Worm (Caenorhabditis elegans) whole organism, L3 larva: ENCODE data around the gene srlf-17.

Source experiments
- ceh-28 ChIP-seq: fragments of 150-350 bp; optimal IDR thresholded peaks from 2 replicates; lab custom pipeline; 2014; ENCODE audit warnings: missing biosample characterization, missing genetic modification reagents, missing genetic modification characterization
- ceh-9 ChIP-seq: sonication (generic microtip); optimal IDR thresholded peaks from 2 replicates; lab custom pipeline; 2018; ENCODE audit warnings: missing biosample characterization, missing genetic modification characterization
- nhr-237 ChIP-seq: fragments of 150-350 bp; optimal IDR thresholded peaks from 2 replicates; lab custom pipeline; 2014; ENCODE audit warnings: missing biosample characterization, missing genetic modification characterization
- nhr-77 ChIP-seq: fragments of 150-350 bp; optimal IDR thresholded peaks from 2 replicates; lab custom pipeline; 2014; ENCODE audit warnings: missing biosample characterization, missing genetic modification characterization
- pqm-1 ChIP-seq: fragments of 150-350 bp; optimal IDR thresholded peaks from 2 replicates; lab custom pipeline; 2017; ENCODE audit warnings: missing biosample characterization, missing genetic modification characterization, inconsistent platforms

DNA sequence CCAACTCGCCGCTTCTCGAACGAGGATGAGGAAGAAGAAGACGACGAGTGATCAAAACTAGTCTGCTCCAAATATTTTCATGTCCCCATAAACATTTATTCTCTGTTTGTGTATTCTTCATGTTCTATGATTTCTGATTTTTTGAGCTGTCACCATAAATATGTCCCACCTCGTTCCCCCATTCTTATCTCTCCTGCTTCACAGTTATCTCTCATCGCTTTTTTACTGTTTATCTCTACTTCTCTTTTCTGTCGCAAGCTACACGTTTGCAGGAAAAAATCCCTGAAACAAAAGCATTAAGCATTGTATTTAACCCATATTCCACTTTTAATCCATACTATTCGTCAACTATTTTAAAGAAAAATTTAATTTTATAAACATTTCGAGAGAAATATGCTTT, 28.3 kb upstream of the srlf-17 start:
- no peak for TF ChIP-seq nhr-77 (tag; lab: Kevin White, UChicago)
- TF ChIP-seq ceh-28 (tag; lab: Kevin White, UChicago) = no peak
- TF ChIP-seq nhr-237 (tag; lab: Kevin White, UChicago) = no peak
- TF ChIP-seq pqm-1 (tag; lab: Kevin White, UChicago) = peak; percentile 11
- no peak for TF ChIP-seq ceh-9 (tag; lab: Kevin White, UChicago)
